Worm (Caenorhabditis elegans) whole organism, L4 larva: Measurements from ENCODE around the gene inpp-1.

Experiments
- ceh-44 ChIP-seq: fragments of 200-800 bp; sonication (Bioruptor generic); IDR thresholded peaks from 2 replicates; pipeline ENCODE4 v1.3.6; 2022; ENCODE audit warnings: missing genetic modification reagents, missing genetic modification characterization, missing compliant biosample characterization
- fkh-10 ChIP-seq: fragments of 150-350 bp; optimal IDR thresholded peaks from 2 replicates; lab custom pipeline; 2014; ENCODE audit warnings: missing biosample characterization, missing genetic modification reagents, missing genetic modification characterization
- lin-15B ChIP-seq: fragments of 150-350 bp; sonication (generic microtip); optimal IDR thresholded peaks from 3 replicates; lab custom pipeline; 2014; ENCODE audit warnings: missing biosample characterization, missing genetic modification characterization
- unc-39 ChIP-seq: sonication (generic microtip); optimal IDR thresholded peaks from 2 replicates; lab custom pipeline; 2017; ENCODE audit warnings: missing biosample characterization, missing genetic modification characterization

ce11 chrIV:10812099-10812498 lies 38.4 kb upstream of the inpp-1 start, which contains the start of gene miz-1:
- TF ChIP-seq unc-39 (no peak), ceh-44 (no peak), fkh-10 (GFP tag; lab: Kevin White, UChicago) (no peak), lin-15B (tag; lab: Kevin White, UChicago) (no peak)
